Worm (Caenorhabditis elegans) whole organism, L4 larva: ENCODE data around the gene his-6.
A peak's percentile ranks its signal among the peaks of the same experiment; 100 is the strongest.

ENCODE experiments used
- D1046.2 ChIP-seq: fragments of 200-800 bp; sonication (Bioruptor generic); IDR thresholded peaks from 2 replicates; pipeline ENCODE4 v1.3.6; 2022; ENCODE audit warnings: missing genetic modification characterization, missing compliant biosample characterization
- F26F4.8 ChIP-seq: fragments of 200-800 bp; sonication (Bioruptor generic); conservative IDR thresholded peaks from 2 replicates; pipeline ENCODE4 v1.3.6; 2022; ENCODE audit warnings: missing genetic modification characterization, missing compliant biosample characterization
- F37D6.2 ChIP-seq: sonication (generic microtip); optimal IDR thresholded peaks from 2 replicates; lab custom pipeline; 2016; ENCODE audit warnings: mild to moderate bottlenecking, missing genetic modification characterization, missing compliant biosample characterization
- T20F7.1 ChIP-seq: fragments of 200-800 bp; sonication (Bioruptor generic); optimal IDR thresholded peaks from 2 replicates; lab custom pipeline; 2018; ENCODE audit warnings: mild to moderate bottlenecking, missing genetic modification characterization, missing compliant biosample characterization
- Y105C5A.15 ChIP-seq: fragments of 200-800 bp; sonication (Bioruptor generic); IDR thresholded peaks from 2 replicates; pipeline ENCODE4 v1.3.6; 2022; ENCODE audit warnings: missing genetic modification characterization, missing compliant biosample characterization
- Y48G9A.11 ChIP-seq: fragments of 200-800 bp; sonication (Bioruptor generic); IDR thresholded peaks from 2 replicates; pipeline ENCODE4 v1.3.6; 2022; ENCODE audit warnings: missing genetic modification reagents, missing genetic modification characterization, missing compliant biosample characterization
- ZK337.2 ChIP-seq: fragments of 200-800 bp; sonication (Bioruptor generic); IDR thresholded peaks from 2 replicates; pipeline ENCODE4 v1.3.6; 2022; ENCODE audit warnings: missing genetic modification reagents, missing genetic modification characterization, missing compliant biosample characterization
- aha-1 ChIP-seq: fragments of 150-350 bp; peaks from one replicate; lab custom pipeline; 2014; ENCODE audit warnings: missing biosample characterization, missing genetic modification characterization
- arid-1 ChIP-seq: fragments of 200-800 bp; sonication (Bioruptor generic); conservative IDR thresholded peaks from 2 replicates; pipeline ENCODE4 v1.3.6; 2022; ENCODE audit warnings: missing genetic modification reagents, missing genetic modification characterization, missing compliant biosample characterization
- ceh-28 ChIP-seq: fragments of 150-350 bp; optimal IDR thresholded peaks from 2 replicates; lab custom pipeline; 2014; ENCODE audit warnings: missing biosample characterization, missing genetic modification reagents, missing genetic modification characterization
- ceh-82 ChIP-seq: sonication (generic microtip); optimal IDR thresholded peaks from 2 replicates; lab custom pipeline; 2017; ENCODE audit warnings: missing biosample characterization, missing genetic modification characterization
- ctbp-1 ChIP-seq: fragments of 200-800 bp; sonication (Bioruptor generic); IDR thresholded peaks from 2 replicates; pipeline ENCODE4 v1.3.6; 2022; ENCODE audit warnings: missing genetic modification reagents, missing genetic modification characterization, missing compliant biosample characterization
- daf-12 ChIP-seq: fragments of 150-350 bp; optimal IDR thresholded peaks from 2 replicates; lab custom pipeline; 2014; ENCODE audit warnings: missing biosample characterization, missing genetic modification reagents, missing genetic modification characterization
- dmd-9 ChIP-seq: fragments of 200-800 bp; sonication (Bioruptor generic); IDR thresholded peaks from 2 replicates; pipeline ENCODE4 v1.3.6; 2022; ENCODE audit warnings: missing genetic modification reagents, missing genetic modification characterization, missing compliant biosample characterization
- egl-43 ChIP-seq: fragments of 200-800 bp; sonication (Bioruptor generic); IDR thresholded peaks from 2 replicates; pipeline ENCODE4 v1.3.6; 2022; ENCODE audit warnings: missing genetic modification reagents, missing genetic modification characterization, missing compliant biosample characterization
- fos-1 ChIP-seq: fragments of 150-350 bp; optimal IDR thresholded peaks from 2 replicates; lab custom pipeline; 2014; ENCODE audit warnings: missing biosample characterization, missing genetic modification characterization
- hlh-11 ChIP-seq: fragments of 200-800 bp; sonication (Bioruptor generic); optimal IDR thresholded peaks from 2 replicates; lab custom pipeline; 2018; ENCODE audit warnings: mild to moderate bottlenecking, missing genetic modification characterization, missing compliant biosample characterization
- lin-1 ChIP-seq: fragments of 200-800 bp; sonication (Bioruptor generic); IDR thresholded peaks from 2 replicates; pipeline ENCODE4 v1.3.6; 2022; ENCODE audit warnings: missing genetic modification reagents, missing genetic modification characterization, missing compliant biosample characterization
- lin-13 ChIP-seq: fragments of 150-350 bp; optimal IDR thresholded peaks from 2 replicates; lab custom pipeline; 2014; ENCODE audit warnings: missing biosample characterization, missing genetic modification reagents, missing genetic modification characterization
- lin-38 ChIP-seq: fragments of 200-800 bp; sonication (Bioruptor generic); IDR thresholded peaks from 2 replicates; pipeline ENCODE4 v1.3.6; 2022; ENCODE audit warnings: missing genetic modification reagents, missing genetic modification characterization, missing compliant biosample characterization
- lin-39 ChIP-seq: fragments of 150-350 bp; optimal IDR thresholded peaks from 2 replicates; lab custom pipeline; 2014; ENCODE audit warnings: missing biosample characterization, missing genetic modification reagents, missing genetic modification characterization
- lir-3 ChIP-seq: sonication (generic microtip); optimal IDR thresholded peaks from 2 replicates; lab custom pipeline; 2016; ENCODE audit warnings: mild to moderate bottlenecking, missing genetic modification characterization, missing compliant biosample characterization
- mdl-1 ChIP-seq, 2 experiments: fragments of 150-350 bp in 1 of 2; sonication (generic microtip) in 1 of 2; optimal IDR thresholded peaks; 2 replicates each; lab custom pipeline; 2014 to 2017; ENCODE audit warnings: missing biosample characterization in 2 of 2, missing genetic modification characterization in 2 of 2
- mdt-29 ChIP-seq: fragments of 200-800 bp; sonication (Bioruptor generic); IDR thresholded peaks from 2 replicates; pipeline ENCODE4 v1.3.6; 2022; ENCODE audit warnings: missing genetic modification reagents, missing genetic modification characterization, missing compliant biosample characterization
- mes-2 ChIP-seq: sonication (generic microtip); optimal IDR thresholded peaks from 2 replicates; lab custom pipeline; 2016; ENCODE audit warnings: missing genotype, mild to moderate bottlenecking, missing genetic modification characterization, missing compliant biosample characterization; ENCODE audit not compliant: poor library complexity, severe bottlenecking
- mxl-2 ChIP-seq: fragments of 200-800 bp; sonication (Bioruptor generic); conservative IDR thresholded peaks from 2 replicates; pipeline ENCODE4 v1.3.6; 2022; ENCODE audit warnings: missing genetic modification reagents, missing genetic modification characterization, missing compliant biosample characterization
- nhr-102 ChIP-seq: sonication (generic microtip); optimal IDR thresholded peaks from 2 replicates; lab custom pipeline; 2016; ENCODE audit warnings: mild to moderate bottlenecking, missing genetic modification characterization, moderate library complexity, missing compliant biosample characterization
- nhr-11 ChIP-seq: fragments of 150-350 bp; optimal IDR thresholded peaks from 2 replicates; lab custom pipeline; 2014; ENCODE audit warnings: missing biosample characterization, missing genetic modification characterization
- nhr-111 ChIP-seq: fragments of 200-800 bp; sonication (Bioruptor generic); optimal IDR thresholded peaks from 2 replicates; lab custom pipeline; 2018; ENCODE audit warnings: mild to moderate bottlenecking, missing genetic modification characterization, missing compliant biosample characterization
- nhr-28 ChIP-seq: fragments of 150-350 bp; optimal IDR thresholded peaks from 2 replicates; lab custom pipeline; 2014; ENCODE audit warnings: missing biosample characterization, missing genetic modification characterization
- nhr-6 ChIP-seq: fragments of 150-350 bp; optimal IDR thresholded peaks from 2 replicates; lab custom pipeline; 2014; ENCODE audit warnings: missing biosample characterization, missing genetic modification characterization
- pqm-1 ChIP-seq: sonication (generic microtip); optimal IDR thresholded peaks from 2 replicates; lab custom pipeline; 2017; ENCODE audit warnings: missing biosample characterization, missing genetic modification characterization
- snpc-1.2 ChIP-seq: fragments of 200-800 bp; sonication (Bioruptor generic); IDR thresholded peaks from 2 replicates; pipeline ENCODE4 v1.3.6; 2022; ENCODE audit warnings: missing genetic modification reagents, missing genetic modification characterization, missing compliant biosample characterization
- tag-97 ChIP-seq: fragments of 200-800 bp; sonication (Bioruptor generic); IDR thresholded peaks from 2 replicates; pipeline ENCODE4 v1.3.6; 2022; ENCODE audit warnings: missing genetic modification characterization, missing compliant biosample characterization
- unc-130 ChIP-seq: sonication (generic microtip); optimal IDR thresholded peaks from 2 replicates; lab custom pipeline; 2016; ENCODE audit warnings: missing genetic modification reagents, missing genetic modification characterization, missing compliant biosample characterization
- unc-39 ChIP-seq: sonication (generic microtip); optimal IDR thresholded peaks from 2 replicates; lab custom pipeline; 2017; ENCODE audit warnings: missing biosample characterization, missing genetic modification characterization
- unc-62 ChIP-seq, 3 experiments: fragments of 150-350 bp in 1 of 3; sonication (generic microtip); optimal IDR thresholded peaks in 2 of 3; peaks in 1 of 3; 1 replicate in 1 of 3; 2 replicates in 2 of 3; lab custom pipeline; 2014 to 2017; ENCODE audit warnings: missing biosample characterization in 3 of 3, missing genetic modification characterization in 3 of 3, missing genetic modification reagents in 3 of 3, missing genotype in 1 of 3
- vab-7 ChIP-seq: fragments of 200-800 bp; sonication (Bioruptor generic); IDR thresholded peaks from 2 replicates; pipeline ENCODE4 v1.3.6; 2022; ENCODE audit warnings: missing genetic modification reagents, missing genetic modification characterization, missing compliant biosample characterization
- zip-2 ChIP-seq: fragments of 150-350 bp; optimal IDR thresholded peaks from 2 replicates; lab custom pipeline; 2014; ENCODE audit warnings: missing biosample characterization, missing genetic modification characterization

his-6 gene

DNA sequence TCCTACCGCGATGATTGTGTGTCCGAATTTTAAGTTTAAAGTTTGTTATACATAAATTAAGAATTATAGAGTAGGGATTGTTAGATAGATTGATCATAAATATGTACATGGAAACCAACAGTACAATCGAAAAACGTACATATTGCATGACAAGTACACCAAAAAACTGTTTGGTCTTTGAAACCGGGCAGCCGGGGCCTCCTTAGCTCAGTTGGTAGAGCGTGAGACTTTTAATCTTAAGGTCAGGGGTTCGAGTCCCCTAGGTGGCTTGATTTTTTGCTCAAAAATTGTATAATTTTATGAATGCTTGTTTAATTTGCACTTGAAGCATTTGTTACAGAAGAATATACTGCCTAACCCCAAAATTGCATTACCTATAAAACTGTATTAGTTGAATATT, 39.7 kb downstream of the his-6 start (continued):
- TF ChIP-seq dmd-9 = no peak
- TF ChIP-seq T20F7.1 = no peak
- no peak for TF ChIP-seq Y48G9A.11 (GFP tag; lab: Robert Waterston, UW)
- TF ChIP-seq hlh-11 (tag; lab: Kevin White, UChicago) = no peak
- TF ChIP-seq mdl-1 (tag; optimal IDR thresholded peaks at IDR 0.05; lab: Kevin White, UChicago) = no peak
- no peak for TF ChIP-seq aha-1 (tag; lab: Kevin White, UChicago)
- peak; percentile 35; the same call in 1 of the 2 replicates for TF ChIP-seq snpc-1.2 (GFP tag; lab: Robert Waterston, UW)
- no peak for TF ChIP-seq ceh-28
- 0 out of 2 replicates have a peak, but pooled peaks have one; percentile 28 for TF ChIP-seq arid-1 (GFP tag; lab: Robert Waterston, UW)
- peak; percentile 72; the same call in 1 of the 2 replicates for TF ChIP-seq F26F4.8 (GFP tag; lab: Robert Waterston, UW)
- no peak for TF ChIP-seq lin-39
- no peak for TF ChIP-seq zip-2 (tag; lab: Kevin White, UChicago)
- TF ChIP-seq unc-130 (GFP tag; lab: Kevin White, UChicago) = no peak
- TF ChIP-seq mxl-2 (GFP tag; lab: Robert Waterston, UW) = no peak
- no peak for TF ChIP-seq mes-2 (tag; lab: Kevin White, UChicago)
- TF ChIP-seq ZK337.2 = no peak
- no peak for TF ChIP-seq nhr-111 (GFP tag; lab: Kevin White, UChicago)
- TF ChIP-seq tag-97 (GFP tag; lab: Robert Waterston, UW) = no peak
- TF ChIP-seq unc-62 (GFP tag; optimal IDR thresholded peaks at IDR 0.05 in 1 of 2; lab: Kevin White, UChicago) = no peak
- no peak for TF ChIP-seq unc-62 (tag; optimal IDR thresholded peaks at IDR 0.05; lab: Kevin White, UChicago)
- no peak for TF ChIP-seq lir-3
- 0 out of 2 replicates have a peak, but pooled peaks have one; percentile 55 for TF ChIP-seq D1046.2 (GFP tag; lab: Robert Waterston, UW)
- no peak for TF ChIP-seq nhr-6 (tag; lab: Kevin White, UChicago)
- TF ChIP-seq unc-39 (tag; lab: Kevin White, UChicago) = no peak
- TF ChIP-seq pqm-1 (tag; lab: Kevin White, UChicago) = no peak
- no peak for TF ChIP-seq lin-1 (GFP tag; lab: Robert Waterston, UW)
- no peak for TF ChIP-seq daf-12 (tag; lab: Kevin White, UChicago)
- peak; percentile 64 for TF ChIP-seq vab-7 (GFP tag; lab: Robert Waterston, UW)
- no peak for TF ChIP-seq nhr-102 (tag; lab: Kevin White, UChicago)
- no peak for TF ChIP-seq nhr-11 (tag; lab: Kevin White, UChicago)
- peak; percentile 20; the same call in 1 of the 2 replicates for TF ChIP-seq mdt-29 (GFP tag; lab: Robert Waterston, UW)
- TF ChIP-seq ctbp-1 (GFP tag; lab: Robert Waterston, UW) = no peak
- no peak for TF ChIP-seq fos-1 (tag; lab: Kevin White, UChicago)
- no peak for TF ChIP-seq Y105C5A.15 (GFP tag; lab: Robert Waterston, UW)
- peak; percentile 63; the same call in 1 of the 2 replicates for TF ChIP-seq egl-43 (GFP tag; lab: Robert Waterston, UW)
- peak; percentile 48 for TF ChIP-seq lin-38 (GFP tag; lab: Robert Waterston, UW)
- no peak for TF ChIP-seq F37D6.2 (tag; lab: Kevin White, UChicago)
- no peak for TF ChIP-seq nhr-28 (tag; lab: Kevin White, UChicago)
- TF ChIP-seq ceh-82 (tag; lab: Kevin White, UChicago) = no peak
- TF ChIP-seq, all 104 proteins: peak for 14

ce11 chrV:8494260-8494939, 40.4 kb downstream of the his-6 start, which contains the start of gene pxn-1:
Gene pxn-1 (plus strand): TSS chrV:8494889.
- TF ChIP-seq lin-13 (GFP tag; lab: Kevin White, UChicago) (no peak), unc-62 (GFP tag; optimal IDR thresholded peaks at IDR 0.05 in 1 of 2; lab: Kevin White, UChicago) (peak in 1 of 2 experiments; percentile 77), unc-62 (tag; optimal IDR thresholded peaks at IDR 0.05; lab: Kevin White, UChicago) (no peak), mdl-1 (tag; optimal IDR thresholded peaks at IDR 0.05; lab: Kevin White, UChicago) (no peak)
